Fruit fly (Drosophila melanogaster) whole organism: ENCODE measurements around the gene CG11178.

Experiments
- CG8478 ChIP-seq: fragments of >200 bp; optimal IDR thresholded peaks from 2 replicates; lab custom pipeline; 2018; ENCODE audit warnings: inconsistent platforms
- Dll ChIP-seq: fragments of >200 bp; optimal IDR thresholded peaks from 2 replicates; lab custom pipeline; 2017
- EcR ChIP-seq, 2 experiments: fragments of >200 bp; optimal IDR thresholded peaks; 2 replicates each; lab custom pipeline; 2017; ENCODE audit warnings: missing biosample characterization in 2 of 2, missing genetic modification characterization in 2 of 2, missing genetic modification reagents in 2 of 2
- pan ChIP-seq: fragments of >200 bp; optimal IDR thresholded peaks from 2 replicates; lab custom pipeline; 2017
- psq ChIP-seq: fragments of >200 bp; optimal IDR thresholded peaks from 2 replicates; lab custom pipeline; 2017
- usp ChIP-seq: fragments of >200 bp; optimal IDR thresholded peaks from 2 replicates; lab custom pipeline; 2017; ENCODE audit warnings: missing biosample characterization, missing genetic modification characterization, mixed read lengths

dm6 chrX:13636810-13637209 lies 31.3 kb downstream of the CG11178 start:
- no peak for TF ChIP-seq psq
- no peak for TF ChIP-seq usp (GFP tag; lab: Kevin White, UChicago)
- TF ChIP-seq pan, result no peak
- no peak for TF ChIP-seq CG8478 (lab: Kevin White, UChicago)
- TF ChIP-seq EcR (GFP tag; optimal IDR thresholded peaks at IDR 0.05; lab: Kevin White, UChicago), result no peak
- no peak for TF ChIP-seq Dll (lab: Kevin White, UChicago)
